Fruit fly (Drosophila melanogaster) whole organism, wandering third instar larva: ENCODE measurements around the gene mbc.
A peak's percentile ranks its signal among the peaks of the same experiment; 100 is the strongest.

Source experiments
- Abd-B ChIP-seq: fragments of >200 bp; optimal IDR thresholded peaks from 2 replicates; lab custom pipeline; 2017; ENCODE audit warnings: missing biosample characterization, missing genetic modification characterization
- CG32264 ChIP-seq: fragments of 200-800 bp; sonication (Bioruptor generic); optimal IDR thresholded peaks from 2 replicates; lab custom pipeline; 2016; ENCODE audit warnings: missing biosample characterization, missing genetic modification characterization
- CrebA ChIP-seq: fragments of 200-800 bp; sonication (Bioruptor generic); optimal IDR thresholded peaks from 2 replicates; lab custom pipeline; 2016; ENCODE audit warnings: missing biosample characterization, mild to moderate bottlenecking, missing genetic modification characterization, borderline replicate concordance
- Dfd ChIP-seq: fragments of >200 bp; optimal IDR thresholded peaks from 2 replicates; lab custom pipeline; 2017; ENCODE audit warnings: missing biosample characterization, missing genetic modification characterization
- GATAd ChIP-seq: sonication (Bioruptor generic); optimal IDR thresholded peaks from 2 replicates; lab custom pipeline; 2016; ENCODE audit warnings: missing biosample characterization, missing genetic modification characterization
- HLH106 ChIP-seq: fragments of 200-800 bp; optimal IDR thresholded peaks from 3 replicates; lab custom pipeline; 2019; ENCODE audit warnings: missing biosample characterization, mild to moderate bottlenecking, missing genetic modification characterization, moderate library complexity
- Hr78 ChIP-seq: fragments of >200 bp; optimal IDR thresholded peaks from 2 replicates; lab custom pipeline; 2017; ENCODE audit warnings: missing biosample characterization, missing genetic modification characterization
- Jra ChIP-seq: sonication (Bioruptor generic); optimal IDR thresholded peaks from 2 replicates; lab custom pipeline; 2016; ENCODE audit warnings: missing biosample characterization, missing genetic modification characterization
- Mio ChIP-seq: sonication (Bioruptor generic); optimal IDR thresholded peaks from 2 replicates; lab custom pipeline; 2016; ENCODE audit warnings: missing biosample characterization, missing genetic modification characterization
- Myc ChIP-seq: fragments of >200 bp; optimal IDR thresholded peaks from 2 replicates; lab custom pipeline; 2017
- N ChIP-seq: fragments of >200 bp; optimal IDR thresholded peaks from 2 replicates; lab custom pipeline; 2018; ENCODE audit warnings: missing biosample characterization, missing external identifiers, missing genetic modification characterization
- OdsH ChIP-seq: fragments of 200-800 bp; sonication (Bioruptor generic); optimal IDR thresholded peaks from 2 replicates; lab custom pipeline; 2016; ENCODE audit warnings: missing biosample characterization, mild to moderate bottlenecking, missing genetic modification characterization
- Rel ChIP-seq, 2 experiments: fragments of 200-800 bp; sonication (Bioruptor generic) in 1 of 2; optimal IDR thresholded peaks; 2 replicates in 1 of 2; 3 replicates in 1 of 2; lab custom pipeline; 2016 to 2019; ENCODE audit warnings: mild to moderate bottlenecking in 2 of 2, missing biosample characterization in 2 of 2, missing genetic modification characterization in 2 of 2, moderate library complexity in 1 of 2
- Sp1 ChIP-seq: fragments of 200-800 bp; sonication (Bioruptor generic); optimal IDR thresholded peaks from 3 replicates; lab custom pipeline; 2019; ENCODE audit warnings: missing biosample characterization, mild to moderate bottlenecking, missing genetic modification characterization, moderate library complexity
- brk ChIP-seq: fragments of 200-800 bp; sonication (Bioruptor generic); optimal IDR thresholded peaks from 2 replicates; lab custom pipeline; 2016; ENCODE audit warnings: missing biosample characterization, mild to moderate bottlenecking, missing genetic modification characterization
- dl ChIP-seq, 2 experiments: fragments of 175-275, 200-275 bp in 1 of 2; fragments of 200-275 bp in 1 of 2; sonication (Bioruptor generic); optimal IDR thresholded peaks; lab custom pipeline; 2018; ENCODE audit warnings: mild to moderate bottlenecking in 2 of 2, missing biosample characterization in 2 of 2, missing genetic modification characterization in 2 of 2, moderate library complexity in 2 of 2; ENCODE audit not compliant: partially characterized antibody in 2 of 2, insufficient read depth in 1 of 2
- ey ChIP-seq: fragments of 200-800 bp; sonication (Bioruptor generic); optimal IDR thresholded peaks from 2 replicates; lab custom pipeline; 2016; ENCODE audit warnings: missing biosample characterization, missing genetic modification characterization
- foxo ChIP-seq, 2 experiments: fragments of 200-800 bp; sonication (Bioruptor generic); optimal IDR thresholded peaks; 2 replicates in 1 of 2; 3 replicates in 1 of 2; lab custom pipeline; 2016 to 2017; ENCODE audit warnings: missing biosample characterization in 2 of 2, missing genetic modification characterization in 2 of 2
- fru ChIP-seq: fragments of 200-800 bp; sonication (Bioruptor generic); optimal IDR thresholded peaks from 3 replicates; lab custom pipeline; 2016; ENCODE audit warnings: missing biosample characterization, mild to moderate bottlenecking, missing genetic modification characterization
- h ChIP-seq: fragments of 200-800 bp; sonication (Bioruptor generic); optimal IDR thresholded peaks from 3 replicates; lab custom pipeline; 2016; ENCODE audit warnings: missing biosample characterization, mild to moderate bottlenecking, missing genetic modification characterization
- jim ChIP-seq: fragments of 175-275, 200-325 bp; sonication (Bioruptor generic); optimal IDR thresholded peaks from 2 replicates; lab custom pipeline; 2016; ENCODE audit warnings: missing biosample characterization, mild to moderate bottlenecking, missing genetic modification characterization
- lola ChIP-seq: fragments of >200 bp; optimal IDR thresholded peaks from 2 replicates; lab custom pipeline; 2017; ENCODE audit warnings: missing biosample characterization, missing genetic modification characterization
- rgr ChIP-seq: fragments of 200-800 bp; sonication (Bioruptor generic); optimal IDR thresholded peaks from 3 replicates; lab custom pipeline; 2016; ENCODE audit warnings: missing biosample characterization, mild to moderate bottlenecking, missing genetic modification characterization
- sv ChIP-seq: fragments of 200-800 bp; sonication (Bioruptor generic); optimal IDR thresholded peaks from 3 replicates; lab custom pipeline; 2016; ENCODE audit warnings: missing biosample characterization, missing genetic modification characterization
- woc ChIP-seq: sonication (Bioruptor generic); optimal IDR thresholded peaks from 2 replicates; lab custom pipeline; 2016; ENCODE audit warnings: missing biosample characterization, mild to moderate bottlenecking, missing genetic modification characterization

Gene mbc

DNA sequence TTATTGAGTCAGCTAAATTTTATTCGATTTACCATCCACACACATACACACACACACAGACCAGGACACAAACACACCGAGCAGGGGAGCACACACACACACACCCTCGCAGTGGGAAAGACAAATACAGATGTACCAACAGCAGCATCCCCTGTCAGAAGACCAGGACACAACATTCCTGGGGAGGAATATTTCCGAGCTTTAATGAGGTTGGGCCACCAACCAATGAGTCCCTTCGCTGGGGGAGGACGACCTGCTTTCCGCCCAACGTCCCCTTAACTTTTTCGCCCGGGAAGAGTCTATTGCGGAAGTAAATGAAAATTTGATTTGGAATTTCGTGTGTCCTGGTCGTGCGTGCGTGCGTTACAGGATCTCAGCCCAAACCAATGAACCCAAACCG lies 45.5 kb downstream of the mbc start:
- TF ChIP-seq sv (GFP tag; lab: Kevin White, UChicago) = no peak
- TF ChIP-seq Dfd (GFP tag; lab: Kevin White, UChicago) = peak; percentile 16

DNA sequence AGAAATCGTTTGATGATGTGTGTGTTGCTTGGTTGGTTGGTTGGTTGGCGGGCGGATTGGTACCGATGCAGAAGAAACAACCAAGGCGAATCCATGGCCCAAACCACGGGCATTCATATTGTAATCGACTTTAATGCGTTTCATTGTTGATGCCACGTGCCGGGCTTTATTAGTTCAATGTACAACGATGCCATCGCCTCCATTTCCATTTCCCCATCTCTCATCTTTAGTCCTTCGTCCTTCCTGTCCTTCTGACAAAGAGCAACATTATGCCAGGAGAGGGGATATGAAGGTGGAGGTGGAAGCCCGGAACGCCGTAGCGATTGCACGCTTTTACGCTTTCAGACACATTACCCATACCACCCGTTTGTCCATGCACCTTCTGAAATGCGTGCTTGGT lies 50.1 kb downstream of the mbc start:
- no peak for TF ChIP-seq Hr78
- TF ChIP-seq, all 38 proteins: peak for 0

DNA sequence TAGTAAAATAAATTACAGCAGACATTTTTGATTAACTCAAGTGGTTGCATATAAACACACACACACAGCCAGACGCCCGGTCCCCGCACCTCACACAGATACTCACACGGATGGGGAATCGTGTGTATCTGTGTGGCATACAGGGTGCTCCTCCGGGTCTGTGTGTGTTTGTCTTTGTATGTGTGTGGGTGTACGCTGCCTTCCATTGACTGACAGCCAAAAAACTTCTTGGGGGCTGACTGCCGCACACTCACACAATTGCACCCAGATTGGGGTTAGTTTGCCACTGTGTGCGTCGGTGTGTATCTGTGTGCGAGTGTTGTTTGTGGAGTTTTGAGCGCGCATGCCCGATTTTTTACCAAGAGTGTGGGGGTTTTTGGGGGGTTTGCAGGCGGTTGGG lies 64.5 kb downstream of the mbc start:
- TF ChIP-seq foxo (GFP tag; optimal IDR thresholded peaks at IDR 0.05; lab: Kevin White, UChicago) (no peak), fru (GFP tag; lab: Kevin White, UChicago) (no peak), CG32264 (GFP tag; lab: Kevin White, UChicago) (no peak), brk (no peak), GATAd (GFP tag; lab: Kevin White, UChicago) (no peak), Myc (lab: Kevin White, UChicago) (no peak), Abd-B (GFP tag; lab: Kevin White, UChicago) (no peak), lola (GFP tag; lab: Kevin White, UChicago) (no peak), h (GFP tag; lab: Kevin White, UChicago) (no peak), Hr78 (no peak), woc (GFP tag; lab: Kevin White, UChicago) (no peak), Mio (GFP tag; lab: Kevin White, UChicago) (no peak), Jra (no peak), sv (GFP tag; lab: Kevin White, UChicago) (no peak), Sp1 (GFP tag; lab: Kevin White, UChicago) (no peak), N (GFP tag; lab: Kevin White, UChicago) (no peak), rgr (GFP tag; lab: Kevin White, UChicago) (no peak), CrebA (no peak), ey (GFP tag; lab: Kevin White, UChicago) (no peak)
- TF ChIP-seq, all 38 proteins: peak for 0

DNA sequence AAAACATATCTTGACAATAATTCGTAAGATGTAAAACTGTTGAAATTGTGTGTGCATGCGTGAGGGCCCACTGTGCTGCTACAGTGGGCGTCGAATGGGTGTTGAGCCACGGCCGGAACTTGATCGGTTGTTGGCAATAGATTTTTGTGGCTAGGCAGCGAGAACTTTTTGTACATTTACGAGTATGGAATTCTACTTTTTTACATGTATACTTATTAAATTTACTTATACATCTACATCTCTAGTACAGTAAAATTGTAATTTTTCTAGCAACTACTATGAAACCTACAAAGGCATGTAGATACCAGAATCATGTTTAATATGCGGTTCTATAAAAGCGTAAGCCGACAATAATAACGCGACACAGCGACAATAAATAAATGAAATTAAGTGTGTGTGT lies 68.0 kb downstream of the mbc start:
- TF ChIP-seq Rel (GFP tag; optimal IDR thresholded peaks at IDR 0.05; lab: Kevin White, UChicago) (no peak), Rel (tag; optimal IDR thresholded peaks at IDR 0.05; lab: Kevin White, UChicago) (no peak), CG32264 (GFP tag; lab: Kevin White, UChicago) (no peak), dl (GFP tag; optimal IDR thresholded peaks at IDR 0.05; lab: Kevin White, UChicago; ENCODE audit: insufficient read depth in 1 of 2, partially characterized antibody in 2 of 2) (no peak), fru (GFP tag; lab: Kevin White, UChicago) (no peak), HLH106 (no peak), lola (GFP tag; lab: Kevin White, UChicago) (no peak), woc (GFP tag; lab: Kevin White, UChicago) (no peak), GATAd (GFP tag; lab: Kevin White, UChicago) (no peak), brk (no peak), jim (GFP tag; lab: Kevin White, UChicago) (no peak), OdsH (GFP tag; lab: Kevin White, UChicago) (no peak), Dfd (GFP tag; lab: Kevin White, UChicago) (no peak)
